Fruit fly (Drosophila melanogaster) whole organism, wandering third instar larva: ENCODE results near the gene sl.

Experiments used
- CrebA ChIP-seq: fragments of 200-800 bp; sonication (Bioruptor generic); optimal IDR thresholded peaks from 2 replicates; lab custom pipeline; 2016; ENCODE audit warnings: missing biosample characterization, mild to moderate bottlenecking, missing genetic modification characterization, borderline replicate concordance
- Dfd ChIP-seq: fragments of >200 bp; optimal IDR thresholded peaks from 2 replicates; lab custom pipeline; 2017; ENCODE audit warnings: missing biosample characterization, missing genetic modification characterization
- Hnf4 ChIP-seq: fragments of 200-800 bp; sonication (Bioruptor generic); optimal IDR thresholded peaks from 2 replicates; lab custom pipeline; 2016; ENCODE audit warnings: missing biosample characterization, mild to moderate bottlenecking, missing genetic modification characterization
- Hr83 ChIP-seq: fragments of 200-300 bp; sonication (Bioruptor generic); optimal IDR thresholded peaks from 2 replicates; lab custom pipeline; 2016; ENCODE audit warnings: missing biosample characterization, mild to moderate bottlenecking, missing genetic modification characterization, moderate library complexity; ENCODE audit not compliant: poor library complexity, severe bottlenecking
- OdsH ChIP-seq: fragments of 200-800 bp; sonication (Bioruptor generic); optimal IDR thresholded peaks from 2 replicates; lab custom pipeline; 2016; ENCODE audit warnings: missing biosample characterization, mild to moderate bottlenecking, missing genetic modification characterization
- Rel ChIP-seq, 2 experiments: fragments of 200-800 bp; sonication (Bioruptor generic) in 1 of 2; optimal IDR thresholded peaks; 2 replicates in 1 of 2; 3 replicates in 1 of 2; lab custom pipeline; 2016 to 2019; ENCODE audit warnings: mild to moderate bottlenecking in 2 of 2, missing biosample characterization in 2 of 2, missing genetic modification characterization in 2 of 2, moderate library complexity in 1 of 2
- dmrt93B ChIP-seq: fragments of 200-800 bp; sonication (Bioruptor generic); optimal IDR thresholded peaks from 2 replicates; lab custom pipeline; 2018; ENCODE audit warnings: missing biosample characterization, mild to moderate bottlenecking, missing genetic modification characterization
- dsf ChIP-seq: sonication (Bioruptor generic); optimal IDR thresholded peaks from 2 replicates; lab custom pipeline; 2016; ENCODE audit warnings: missing biosample characterization, missing genetic modification characterization, borderline replicate concordance
- lola ChIP-seq: fragments of >200 bp; optimal IDR thresholded peaks from 2 replicates; lab custom pipeline; 2017; ENCODE audit warnings: missing biosample characterization, missing genetic modification characterization
- psq ChIP-seq: fragments of 200-800 bp; sonication (Bioruptor generic); optimal IDR thresholded peaks from 3 replicates; lab custom pipeline; 2017; ENCODE audit warnings: missing biosample characterization, mild to moderate bottlenecking, missing genetic modification characterization, moderate library complexity
- rgr ChIP-seq: fragments of 200-800 bp; sonication (Bioruptor generic); optimal IDR thresholded peaks from 3 replicates; lab custom pipeline; 2016; ENCODE audit warnings: missing biosample characterization, mild to moderate bottlenecking, missing genetic modification characterization
- tai ChIP-seq: sonication (Bioruptor generic); optimal IDR thresholded peaks from 2 replicates; lab custom pipeline; 2016; ENCODE audit warnings: missing biosample characterization, missing genetic modification characterization
- usp ChIP-seq: fragments of >200 bp; optimal IDR thresholded peaks from 2 replicates; lab custom pipeline; 2017; ENCODE audit warnings: missing biosample characterization, missing genetic modification characterization

DNA sequence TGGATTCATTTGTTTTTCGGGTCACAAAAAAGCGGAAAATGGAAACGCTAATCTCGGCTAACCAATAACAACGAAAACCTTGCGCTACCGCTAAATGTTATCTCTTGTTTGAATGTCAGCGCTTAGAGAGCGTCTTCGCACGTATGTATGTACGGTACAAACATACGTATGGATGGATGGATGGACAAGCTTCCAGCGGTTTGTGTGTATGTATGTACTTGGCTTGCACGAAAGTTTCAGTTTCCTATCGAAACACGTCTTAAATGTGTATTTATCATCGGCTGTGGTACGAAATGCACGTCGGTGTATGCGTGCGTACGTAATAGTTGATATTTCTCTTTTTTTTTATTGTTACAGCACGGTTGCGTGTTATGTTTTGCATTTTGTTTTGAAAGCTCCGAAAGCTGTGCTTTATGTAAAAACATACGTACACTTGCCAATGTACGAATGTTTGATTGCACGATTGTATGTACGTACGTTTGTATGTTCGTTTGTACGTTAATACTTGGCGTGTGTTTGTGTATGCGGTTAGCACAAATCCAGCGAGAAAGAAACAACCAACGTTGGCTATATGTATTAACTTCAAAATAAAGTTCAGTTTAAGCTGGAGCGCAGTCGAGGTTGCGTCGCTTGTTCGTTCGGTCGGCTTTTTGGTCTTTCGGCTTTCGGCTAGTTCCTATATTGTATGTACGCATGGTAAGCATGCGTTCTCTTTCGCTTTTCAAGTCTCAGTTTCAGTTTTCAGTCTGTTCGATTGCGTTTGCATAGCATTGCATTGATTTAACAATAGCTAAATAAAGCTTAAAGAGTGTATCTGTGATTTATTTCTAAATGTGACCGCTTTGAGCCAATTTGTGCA is 22.6 kb downstream of the sl start, which contains the start of gene Fur2:
- TF ChIP-seq OdsH (GFP tag; lab: Kevin White, UChicago) (no peak), Dfd (no peak), Hnf4 (GFP tag; lab: Kevin White, UChicago) (no peak), usp (no peak), dsf (GFP tag; lab: Kevin White, UChicago) (no peak), psq (GFP tag; lab: Kevin White, UChicago) (no peak), dmrt93B (GFP tag; lab: Kevin White, UChicago) (no peak), tai (GFP tag; lab: Kevin White, UChicago) (no peak), lola (no peak), Rel (GFP tag; optimal IDR thresholded peaks at IDR 0.05; lab: Kevin White, UChicago) (peak; percentile 9), Rel (tag; optimal IDR thresholded peaks at IDR 0.05; lab: Kevin White, UChicago) (no peak), rgr (GFP tag; lab: Kevin White, UChicago) (no peak), CrebA (GFP tag; lab: Kevin White, UChicago) (no peak), Hr83 (no peak)
